Fruit fly (Drosophila melanogaster) whole organism, embryonic: ENCODE data around the gene Rtca.

ENCODE experiments used
- BEAF-32 ChIP-seq: fragments of 200-800 bp; sonication (Bioruptor generic); optimal IDR thresholded peaks from 3 replicates; lab custom pipeline; 2017; ENCODE audit warnings: missing biosample characterization, missing genetic modification characterization, mild to moderate bottlenecking, moderate library complexity, missing genetic modification reagents
- CG30403 ChIP-seq: fragments of 200-800 bp; sonication (Bioruptor generic); optimal IDR thresholded peaks from 3 replicates; lab custom pipeline; 2016; ENCODE audit warnings: missing biosample characterization, missing genetic modification characterization
- CG9727 ChIP-seq: fragments of 200-800 bp; sonication (Bioruptor generic); optimal IDR thresholded peaks from 3 replicates; lab custom pipeline; 2017; ENCODE audit warnings: missing biosample characterization, mild to moderate bottlenecking, missing genetic modification characterization
- Jarid2 ChIP-seq: fragments of 200-800 bp; sonication (Bioruptor generic); optimal IDR thresholded peaks from 3 replicates; lab custom pipeline; 2017; ENCODE audit warnings: mild to moderate bottlenecking, missing biosample characterization, missing genetic modification reagents, missing genetic modification characterization
- Ravus ChIP-seq: fragments of 200-800 bp; sonication (Bioruptor generic); IDR thresholded peaks from 2 replicates; pipeline ENCODE4 v1.3.6; 2022; ENCODE audit warnings: missing biosample characterization, missing genetic modification characterization
- Xrp1 ChIP-seq: fragments of 200-800 bp; sonication (Bioruptor generic); IDR thresholded peaks from 2 replicates; pipeline ENCODE4 v1.3.6; 2022; ENCODE audit warnings: missing biosample characterization, missing genetic modification characterization
- gcm2 ChIP-seq: fragments of 200-800 bp; sonication (Bioruptor generic); optimal IDR thresholded peaks from 2 replicates; lab custom pipeline; 2016; ENCODE audit warnings: missing biosample characterization, missing genetic modification characterization
- h ChIP-seq: fragments of >200 bp; optimal IDR thresholded peaks from 2 replicates; lab custom pipeline; 2017
- pb ChIP-seq: fragments of 200-800 bp; sonication (Bioruptor generic); optimal IDR thresholded peaks from 3 replicates; lab custom pipeline; 2016; ENCODE audit warnings: missing biosample characterization, missing genetic modification characterization

DNA sequence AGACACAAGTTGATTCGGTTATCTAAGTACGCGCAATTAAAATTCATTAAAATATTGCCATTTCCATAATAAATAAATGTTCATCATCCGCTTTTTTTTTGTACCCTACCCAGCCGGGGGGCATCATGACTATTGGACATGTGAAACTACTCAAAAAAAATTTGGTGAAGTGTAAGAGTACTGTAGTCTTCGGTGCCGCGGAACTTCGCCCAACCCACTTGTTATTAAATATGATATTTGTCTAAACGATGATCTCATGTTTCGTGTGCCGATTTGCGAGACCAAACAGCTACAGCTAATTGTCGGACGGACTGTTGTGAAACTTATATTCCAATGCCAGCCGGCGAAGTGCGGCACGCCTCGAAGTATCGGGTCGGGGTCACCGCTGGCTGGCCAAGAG, 16.6 kb downstream of the Rtca start:
- TF ChIP-seq Xrp1 (GFP tag; lab: Robert Waterston, UW), result no peak
- TF ChIP-seq pb (GFP tag; lab: Kevin White, UChicago), result no peak
- no peak for TF ChIP-seq h (lab: Kevin White, UChicago)
- no peak for TF ChIP-seq Jarid2 (GFP tag; lab: Kevin White, UChicago)
- TF ChIP-seq CG30403 (GFP tag; lab: Kevin White, UChicago), result no peak
- TF ChIP-seq BEAF-32 (GFP tag; lab: Kevin White, UChicago), result no peak
- TF ChIP-seq CG9727 (GFP tag; lab: Kevin White, UChicago), result no peak
- TF ChIP-seq Ravus, result no peak
- TF ChIP-seq gcm2 (GFP tag; lab: Kevin White, UChicago), result no peak
